Fruit fly (Drosophila melanogaster) whole organism, embryonic: ENCODE measurements around the gene Bmcp.
A peak's percentile ranks its signal among the peaks of the same experiment; 100 is the strongest.

Experiments
- Asciz ChIP-seq: fragments of 200-800 bp; sonication (Bioruptor generic); optimal IDR thresholded peaks from 2 replicates; lab custom pipeline; 2017; ENCODE audit warnings: missing biosample characterization, mild to moderate bottlenecking, missing genetic modification characterization, missing genetic modification reagents
- Blimp-1 ChIP-seq: fragments of 200-800 bp; sonication (Bioruptor generic); optimal IDR thresholded peaks from 3 replicates; lab custom pipeline; 2018; ENCODE audit warnings: missing biosample characterization, missing genetic modification characterization, mild to moderate bottlenecking, moderate library complexity, missing genetic modification reagents
- CG10654 ChIP-seq: fragments of 200-800 bp; sonication (Bioruptor generic); optimal IDR thresholded peaks from 2 replicates; lab custom pipeline; 2016; ENCODE audit warnings: missing biosample characterization, missing genetic modification characterization
- CG11696 ChIP-seq: fragments of 200-800 bp; sonication (Bioruptor generic); IDR thresholded peaks from 2 replicates; pipeline ENCODE4 v1.3.6; 2022; ENCODE audit warnings: missing biosample characterization, missing genetic modification characterization
- CG15514 ChIP-seq: fragments of 200-800 bp; sonication (Bioruptor generic); optimal IDR thresholded peaks from 3 replicates; lab custom pipeline; 2017; ENCODE audit warnings: missing biosample characterization, missing genetic modification characterization, mild to moderate bottlenecking, moderate library complexity, missing genetic modification reagents
- CG17328 ChIP-seq: fragments of 200-800 bp; sonication (Bioruptor generic); IDR thresholded peaks from 2 replicates; pipeline ENCODE4 v1.3.6; 2022; ENCODE audit warnings: missing biosample characterization, missing genetic modification characterization
- CG17612 ChIP-seq: fragments of 200-800 bp; sonication (Bioruptor generic); IDR thresholded peaks from 2 replicates; pipeline ENCODE4 v1.3.6; 2022; ENCODE audit warnings: missing biosample characterization, missing genetic modification characterization
- CG18262 ChIP-seq: fragments of 200-800 bp; optimal IDR thresholded peaks from 3 replicates; lab custom pipeline; 2019; ENCODE audit warnings: missing biosample characterization, mild to moderate bottlenecking, missing genetic modification characterization, moderate library complexity
- CG2116 ChIP-seq: fragments of 200-800 bp; sonication (Bioruptor generic); optimal IDR thresholded peaks from 3 replicates; lab custom pipeline; 2018; ENCODE audit warnings: missing biosample characterization, mild to moderate bottlenecking, missing genetic modification characterization
- CG30020 ChIP-seq: fragments of 200-800 bp; optimal IDR thresholded peaks from 2 replicates; lab custom pipeline; 2019; ENCODE audit warnings: missing biosample characterization, mild to moderate bottlenecking, missing genetic modification characterization, moderate library complexity
- CG32532 ChIP-seq: fragments of 200-800 bp; sonication (Bioruptor generic); IDR thresholded peaks from 2 replicates; pipeline ENCODE4 v1.3.6; 2022; ENCODE audit warnings: missing biosample characterization, missing genetic modification characterization
- CG34422 ChIP-seq: fragments of 200-800 bp; sonication (Bioruptor generic); IDR thresholded peaks from 3 replicates; pipeline ENCODE4 v1.3.6; 2022; ENCODE audit warnings: missing biosample characterization, missing genetic modification characterization
- CG3995 ChIP-seq: fragments of 200-800 bp; sonication (Bioruptor generic); optimal IDR thresholded peaks from 3 replicates; lab custom pipeline; 2016; ENCODE audit warnings: missing biosample characterization, missing genetic modification characterization
- CG4404 ChIP-seq: fragments of 200-800 bp; sonication (Bioruptor generic); IDR thresholded peaks from 2 replicates; pipeline ENCODE4 v1.3.6; 2022; ENCODE audit warnings: missing biosample characterization, missing genetic modification characterization
- CG6813 ChIP-seq: fragments of 200-800 bp; sonication (Bioruptor generic); optimal IDR thresholded peaks from 2 replicates; lab custom pipeline; 2017; ENCODE audit warnings: missing biosample characterization, missing genetic modification characterization, mild to moderate bottlenecking, moderate library complexity, missing genetic modification reagents
- CG7839 ChIP-seq: fragments of 200-800 bp; sonication (Bioruptor generic); optimal IDR thresholded peaks from 3 replicates; lab custom pipeline; 2018; ENCODE audit warnings: missing biosample characterization, mild to moderate bottlenecking, missing genetic modification characterization, moderate library complexity
- CG7987 ChIP-seq: fragments of 200-800 bp; sonication (Bioruptor generic); optimal IDR thresholded peaks from 2 replicates; lab custom pipeline; 2018; ENCODE audit warnings: missing biosample characterization, mild to moderate bottlenecking, missing genetic modification characterization, moderate library complexity
- CG8924 ChIP-seq: fragments of 200-800 bp; optimal IDR thresholded peaks from 3 replicates; lab custom pipeline; 2019; ENCODE audit warnings: missing biosample characterization, mild to moderate bottlenecking, missing genetic modification characterization, moderate library complexity
- CG9797 ChIP-seq: fragments of 200-800 bp; sonication (Bioruptor generic); optimal IDR thresholded peaks from 3 replicates; lab custom pipeline; 2018; ENCODE audit warnings: missing biosample characterization, mild to moderate bottlenecking, missing genetic modification characterization
- CG9876 ChIP-seq: fragments of 200-800 bp; sonication (Bioruptor generic); optimal IDR thresholded peaks from 2 replicates; lab custom pipeline; 2016; ENCODE audit warnings: missing biosample characterization, missing genetic modification characterization
- Dp ChIP-seq: fragments of 200-800 bp; sonication (Bioruptor generic); optimal IDR thresholded peaks from 2 replicates; lab custom pipeline; 2018; ENCODE audit warnings: missing biosample characterization, mild to moderate bottlenecking, missing genetic modification characterization, moderate library complexity
- Kr ChIP-seq: fragments of 200-800 bp; sonication (Bioruptor generic); optimal IDR thresholded peaks from 2 replicates; lab custom pipeline; 2017; ENCODE audit warnings: missing biosample characterization, mild to moderate bottlenecking, missing genetic modification characterization
- Lhr ChIP-seq: fragments of 200-800 bp; sonication (Bioruptor generic); optimal IDR thresholded peaks from 3 replicates; lab custom pipeline; 2017; ENCODE audit warnings: mild to moderate bottlenecking, missing biosample characterization, missing genetic modification reagents, missing genetic modification characterization
- Lpt ChIP-seq: fragments of >200 bp; optimal IDR thresholded peaks from 2 replicates; lab custom pipeline; 2018; ENCODE audit warnings: missing biosample characterization, missing genetic modification characterization
- Mes4 ChIP-seq: fragments of 200-800 bp; sonication (Bioruptor generic); optimal IDR thresholded peaks from 2 replicates; lab custom pipeline; 2016; ENCODE audit warnings: missing biosample characterization, missing genetic modification characterization
- Nf-YC ChIP-seq: fragments of 200-800 bp; optimal IDR thresholded peaks from 3 replicates; lab custom pipeline; 2019; ENCODE audit warnings: missing biosample characterization, mild to moderate bottlenecking, missing genetic modification characterization, moderate library complexity
- ato ChIP-seq: fragments of 200-800 bp; sonication (Bioruptor generic); IDR thresholded peaks from 2 replicates; pipeline ENCODE4 v1.3.6; 2022; ENCODE audit warnings: missing biosample characterization, missing genetic modification characterization; ENCODE audit not compliant: partially characterized antibody
- bigmax ChIP-seq: fragments of 200-800 bp; sonication (Bioruptor generic); optimal IDR thresholded peaks from 2 replicates; lab custom pipeline; 2018; ENCODE audit warnings: missing biosample characterization, mild to moderate bottlenecking, missing genetic modification characterization
- cg ChIP-seq: fragments of 200-800 bp; sonication (Bioruptor generic); optimal IDR thresholded peaks from 3 replicates; lab custom pipeline; 2019; ENCODE audit warnings: missing biosample characterization, mild to moderate bottlenecking, missing genetic modification characterization, moderate library complexity
- dysf ChIP-seq: fragments of 200-800 bp; sonication (Bioruptor generic); IDR thresholded peaks from 3 replicates; pipeline ENCODE4 v1.3.6; 2022; ENCODE audit warnings: missing biosample characterization, missing genetic modification characterization
- fd3F ChIP-seq: fragments of 200-800 bp; sonication (Bioruptor generic); optimal IDR thresholded peaks from 2 replicates; lab custom pipeline; 2018; ENCODE audit warnings: missing biosample characterization, mild to moderate bottlenecking, missing genetic modification characterization, moderate library complexity
- gcm ChIP-seq: fragments of 200-800 bp; sonication (Bioruptor generic); optimal IDR thresholded peaks from 2 replicates; lab custom pipeline; 2019; ENCODE audit warnings: missing biosample characterization, mild to moderate bottlenecking, missing genetic modification characterization, moderate library complexity
- gro ChIP-seq: fragments of 200-800 bp; sonication (Bioruptor generic); optimal IDR thresholded peaks from 2 replicates; lab custom pipeline; 2016; ENCODE audit warnings: missing biosample characterization, missing genetic modification characterization
- gt ChIP-seq: fragments of 200-800 bp; sonication (Bioruptor generic); IDR thresholded peaks from 2 replicates; pipeline ENCODE4 v1.3.6; 2022; ENCODE audit warnings: missing biosample characterization, missing genetic modification characterization
- ham ChIP-seq: fragments of 200-800 bp; sonication (Bioruptor generic); IDR thresholded peaks from 2 replicates; pipeline ENCODE4 v1.3.6; 2022; ENCODE audit warnings: missing biosample characterization, missing genetic modification characterization
- hb ChIP-seq: fragments of 200-800 bp; sonication (Bioruptor generic); IDR thresholded peaks from 3 replicates; pipeline ENCODE4 v1.3.6; 2022; ENCODE audit warnings: missing biosample characterization, missing genetic modification characterization; ENCODE audit not compliant: partially characterized antibody
- jumu ChIP-seq: fragments of 200-800 bp; sonication (Bioruptor generic); optimal IDR thresholded peaks from 3 replicates; lab custom pipeline; 2016; ENCODE audit warnings: missing biosample characterization, missing genetic modification characterization
- kah ChIP-seq: fragments of 200-800 bp; sonication (Bioruptor generic); optimal IDR thresholded peaks from 2 replicates; lab custom pipeline; 2018; ENCODE audit warnings: missing biosample characterization, mild to moderate bottlenecking, missing genetic modification characterization
- p53 ChIP-seq: fragments of 200-800 bp; sonication (Bioruptor generic); optimal IDR thresholded peaks from 2 replicates; lab custom pipeline; 2016; ENCODE audit warnings: missing biosample characterization, missing genetic modification characterization
- prd ChIP-seq, 3 experiments: fragments of >200 bp in 2 of 3; fragments of 200-800 bp in 1 of 3; sonication (Bioruptor generic) in 1 of 3; optimal IDR thresholded peaks in 2 of 3; IDR thresholded peaks in 1 of 3; 2 replicates in 2 of 3; 3 replicates in 1 of 3; pipeline versions ENCODE4 v1.3.6 to Lab custom; 2017 to 2022; ENCODE audit warnings: missing biosample characterization in 1 of 3, missing genetic modification characterization in 1 of 3
- pros ChIP-seq: fragments of 200-800 bp; sonication (Bioruptor generic); optimal IDR thresholded peaks from 3 replicates; lab custom pipeline; 2019; ENCODE audit warnings: missing biosample characterization, mild to moderate bottlenecking, missing genetic modification characterization, moderate library complexity
- psq ChIP-seq: fragments of 200-800 bp; sonication (Bioruptor generic); optimal IDR thresholded peaks from 2 replicates; lab custom pipeline; 2017; ENCODE audit warnings: missing biosample characterization, missing genetic modification characterization
- run ChIP-seq: fragments of 200-800 bp; sonication (Bioruptor generic); optimal IDR thresholded peaks from 3 replicates; lab custom pipeline; 2018; ENCODE audit warnings: missing biosample characterization, mild to moderate bottlenecking, missing genetic modification characterization
- scrt ChIP-seq: fragments of 200-800 bp; sonication (Bioruptor generic); optimal IDR thresholded peaks from 2 replicates; lab custom pipeline; 2018; ENCODE audit warnings: missing biosample characterization, mild to moderate bottlenecking, missing genetic modification characterization, moderate library complexity
- seq ChIP-seq: fragments of 200-800 bp; sonication (Bioruptor generic); IDR thresholded peaks from 2 replicates; pipeline ENCODE4 v1.3.6; 2022; ENCODE audit warnings: missing biosample characterization, missing genetic modification characterization
- so ChIP-seq: fragments of 200-800 bp; sonication (Bioruptor generic); IDR thresholded peaks from 3 replicates; pipeline ENCODE4 v1.3.6; 2022; ENCODE audit warnings: missing biosample characterization, missing genetic modification characterization
- tin ChIP-seq: fragments of 200-800 bp; sonication (Bioruptor generic); optimal IDR thresholded peaks from 3 replicates; lab custom pipeline; 2016; ENCODE audit warnings: missing biosample characterization, missing genetic modification characterization
- tna ChIP-seq: fragments of 200-800 bp; sonication (Bioruptor generic); IDR thresholded peaks from 2 replicates; pipeline ENCODE4 v1.3.6; 2022; ENCODE audit warnings: missing biosample characterization, missing genetic modification characterization; ENCODE audit not compliant: partially characterized antibody
- wdn ChIP-seq: fragments of 200-800 bp; sonication (Bioruptor generic); IDR thresholded peaks from 2 replicates; pipeline ENCODE4 v1.3.6; 2022; ENCODE audit warnings: missing biosample characterization, missing genetic modification characterization

Gene Bmcp

dm6 chr3L:11708633-11709116, 12.1 kb upstream of the Bmcp start, which contains the start of the genes Ccdc56 and mtTFB1 (continued):
- TF ChIP-seq ham (no peak), Nf-YC (tag; lab: Kevin White, UChicago) (no peak), Mes4 (GFP tag; lab: Kevin White, UChicago) (no peak), CG2116 (GFP tag; lab: Kevin White, UChicago) (peak; percentile 32), CG7839 (tag; lab: Kevin White, UChicago) (peak; percentile 31), Lpt (GFP tag; lab: Kevin White, UChicago) (no peak), Asciz (GFP tag; lab: Kevin White, UChicago) (no peak), CG18262 (tag; lab: Kevin White, UChicago) (no peak), CG4404 (GFP tag; lab: Robert Waterston, UW) (no peak), CG11696 (GFP tag; lab: Robert Waterston, UW) (no peak), p53 (no peak), CG6813 (no peak), Lhr (GFP tag; lab: Kevin White, UChicago) (peak; percentile 82), bigmax (no peak), CG32532 (GFP tag; lab: Robert Waterston, UW) (no peak), CG30020 (tag; lab: Kevin White, UChicago) (no peak), so (no peak)
- TF ChIP-seq, all 482 proteins: peak for 65

DNA sequence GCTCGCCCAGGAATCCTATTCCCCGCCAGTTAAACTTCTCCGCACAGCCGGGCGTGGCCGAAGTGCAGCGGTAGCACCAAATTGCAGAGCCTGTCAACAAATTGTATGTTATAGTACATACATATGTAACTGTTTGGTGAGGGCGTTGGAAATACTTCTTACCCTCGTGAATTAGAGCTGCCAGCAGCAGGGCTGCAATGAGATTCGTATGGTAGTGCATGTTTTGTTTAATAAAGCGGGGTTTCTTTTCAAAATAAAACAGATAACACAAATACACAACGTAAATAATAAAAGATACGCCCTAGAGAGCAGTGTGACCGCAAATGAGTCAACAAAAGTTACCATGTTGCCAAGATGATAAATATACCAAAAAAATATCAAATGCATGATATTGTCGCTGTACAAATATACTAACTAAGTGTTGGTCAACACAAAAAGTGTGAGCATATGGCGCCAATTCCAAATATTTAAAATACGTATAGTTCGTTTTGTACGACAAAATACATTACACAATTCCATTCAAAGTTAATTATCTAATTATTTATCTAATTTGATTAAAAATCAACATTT, 9.6 kb upstream of the Bmcp start, which contains the start of gene crim:
crim (minus strand) TSS at position 328 of the 570 bp plus-strand sequence.
- no peak for TF ChIP-seq seq
- TF ChIP-seq fd3F (GFP tag; lab: Kevin White, UChicago), result no peak
- TF ChIP-seq CG34422, result 0 out of 3 replicates have a peak, but pooled peaks have one; percentile 53
- TF ChIP-seq dysf, result no peak
- no peak for TF ChIP-seq prd (optimal IDR thresholded peaks at IDR 0.05; lab: Kevin White, UChicago)
- TF ChIP-seq prd (GFP tag; IDR thresholded peaks at IDR 0.05; lab: Robert Waterston, UW), result no peak
- TF ChIP-seq hb (GFP tag; lab: Robert Waterston, UW), result no peak
- no peak for TF ChIP-seq CG3995 (GFP tag; lab: Kevin White, UChicago)
- no peak for TF ChIP-seq CG7987
- no peak for TF ChIP-seq wdn (GFP tag; lab: Robert Waterston, UW)
- TF ChIP-seq scrt (GFP tag; lab: Kevin White, UChicago), result peak; percentile 3
- TF ChIP-seq CG17612 (GFP tag; lab: Robert Waterston, UW), result no peak
- TF ChIP-seq pros, result no peak
- no peak for TF ChIP-seq ato (GFP tag; lab: Robert Waterston, UW)
- peak; percentile 74 for TF ChIP-seq CG15514 (GFP tag; lab: Kevin White, UChicago)
- TF ChIP-seq CG7839 (tag; lab: Kevin White, UChicago), result no peak
- no peak for TF ChIP-seq gro (GFP tag; lab: Kevin White, UChicago)
- no peak for TF ChIP-seq CG10654 (GFP tag; lab: Kevin White, UChicago)
- TF ChIP-seq CG9876 (GFP tag; lab: Kevin White, UChicago), result no peak
- TF ChIP-seq CG17328 (GFP tag; lab: Robert Waterston, UW), result no peak
- TF ChIP-seq jumu (GFP tag; lab: Kevin White, UChicago), result no peak
- peak; percentile 93 for TF ChIP-seq CG9797 (GFP tag; lab: Kevin White, UChicago)
- TF ChIP-seq gt, result no peak
- no peak for TF ChIP-seq kah (GFP tag; lab: Kevin White, UChicago)
- TF ChIP-seq cg (GFP tag; lab: Kevin White, UChicago), result no peak
- peak; percentile 12 for TF ChIP-seq CG8924 (tag; lab: Kevin White, UChicago)
- no peak for TF ChIP-seq Blimp-1 (GFP tag; lab: Kevin White, UChicago)
- TF ChIP-seq Dp (GFP tag; lab: Kevin White, UChicago), result peak; percentile 95
- no peak for TF ChIP-seq psq (GFP tag; lab: Kevin White, UChicago)
- TF ChIP-seq tna (GFP tag; lab: Robert Waterston, UW), result no peak
- TF ChIP-seq CG4404 (GFP tag; lab: Robert Waterston, UW), result no peak
- peak; percentile 12 for TF ChIP-seq run (tag; lab: Kevin White, UChicago)
- TF ChIP-seq tin (GFP tag; lab: Kevin White, UChicago), result no peak
- no peak for TF ChIP-seq gcm (GFP tag; lab: Kevin White, UChicago)
- TF ChIP-seq Kr (GFP tag; lab: Kevin White, UChicago), result no peak
